Worm (Caenorhabditis elegans) whole organism, early embryonic: ENCODE measurements around the gene Y11D7A.10.
"Not testable (repeated sequence)": the region's sequence is repeated elsewhere in the genome, so short reads cannot be mapped to it uniquely, and the experiment has no call there.

Experiments used
- B0310.2 ChIP-seq: sonication (generic microtip); optimal IDR thresholded peaks from 2 replicates; lab custom pipeline; 2016; ENCODE audit warnings: mild to moderate bottlenecking, missing genetic modification characterization, missing compliant biosample characterization
- aly-1 ChIP-seq: sonication (generic microtip); optimal IDR thresholded peaks from 2 replicates; lab custom pipeline; 2016; ENCODE audit warnings: missing genetic modification characterization, missing compliant biosample characterization
- ama-1 ChIP-seq: fragments of 150-350 bp; optimal IDR thresholded peaks from 2 replicates; lab custom pipeline; 2014
- flt-1 ChIP-seq: fragments of 200-800 bp; sonication (Bioruptor generic); IDR thresholded peaks from 2 replicates; pipeline ENCODE4 v1.3.6; 2022; ENCODE audit warnings: missing genetic modification characterization, missing compliant biosample characterization
- hnd-1 ChIP-seq: sonication (generic microtip); optimal IDR thresholded peaks from 2 replicates; lab custom pipeline; 2016; ENCODE audit warnings: missing genetic modification characterization, missing compliant biosample characterization
- sea-1 ChIP-seq: fragments of 200-800 bp; sonication (Bioruptor generic); conservative IDR thresholded peaks from 2 replicates; pipeline ENCODE4 v1.3.6; 2022; ENCODE audit warnings: missing genetic modification characterization, missing compliant biosample characterization
- tbx-11 ChIP-seq: fragments of 200-800 bp; sonication (Bioruptor generic); IDR thresholded peaks from 2 replicates; pipeline ENCODE4 v1.3.6; 2022; ENCODE audit warnings: missing genetic modification characterization, missing compliant biosample characterization

- not testable (repeated sequence) for TF ChIP-seq ama-1 (lab: Kevin White, UChicago); B0310.2 (tag; lab: Kevin White, UChicago); sea-1 (GFP tag; lab: Robert Waterston, UW); hnd-1 (tag; lab: Kevin White, UChicago); tbx-11 (GFP tag; lab: Robert Waterston, UW); flt-1 (GFP tag; lab: Robert Waterston, UW); aly-1
Observed at ce11 chrIV:9293825-9294224, 34.3 kb upstream of the Y11D7A.10 start, which contains the start of gene nhr-264.
